Fruit fly (Drosophila melanogaster) S2 (cell line): Measurements from ENCODE around the gene Suv3.

Experiments used
- CG8478 ChIP-seq: fragments of >200 bp; optimal IDR thresholded peaks from 2 replicates; lab custom pipeline; 2018
- CTCF ChIP-seq, 2 experiments: fragments of >200 bp; optimal IDR thresholded peaks; 2 replicates each; lab custom pipeline; 2018

DNA sequence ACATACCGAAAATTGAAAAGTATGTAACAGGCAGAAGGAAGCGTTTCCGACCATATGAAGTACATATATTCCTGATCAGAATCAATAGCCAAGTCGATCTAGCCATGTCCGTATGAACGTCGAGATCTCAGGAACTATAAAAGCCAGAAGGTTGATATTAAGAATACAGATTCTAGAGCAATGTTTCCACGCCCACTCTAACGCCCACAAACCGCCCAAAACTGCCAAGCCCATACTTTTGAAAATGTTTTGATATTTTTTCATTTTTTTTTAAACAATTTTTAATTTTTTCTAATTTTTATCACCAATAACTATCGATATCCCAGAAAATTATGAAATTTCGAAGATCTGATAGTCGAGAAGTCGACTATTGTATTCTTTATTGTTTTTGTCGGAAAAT, 50.7 kb downstream of the Suv3 start:
- TF ChIP-seq CTCF (optimal IDR thresholded peaks at IDR 0.05; lab: Kevin White, UChicago) (no peak), CG8478 (no peak)
